Worm (Caenorhabditis elegans): Measurements from ENCODE around the gene fbxa-77.

Gene fbxa-77

DNA sequence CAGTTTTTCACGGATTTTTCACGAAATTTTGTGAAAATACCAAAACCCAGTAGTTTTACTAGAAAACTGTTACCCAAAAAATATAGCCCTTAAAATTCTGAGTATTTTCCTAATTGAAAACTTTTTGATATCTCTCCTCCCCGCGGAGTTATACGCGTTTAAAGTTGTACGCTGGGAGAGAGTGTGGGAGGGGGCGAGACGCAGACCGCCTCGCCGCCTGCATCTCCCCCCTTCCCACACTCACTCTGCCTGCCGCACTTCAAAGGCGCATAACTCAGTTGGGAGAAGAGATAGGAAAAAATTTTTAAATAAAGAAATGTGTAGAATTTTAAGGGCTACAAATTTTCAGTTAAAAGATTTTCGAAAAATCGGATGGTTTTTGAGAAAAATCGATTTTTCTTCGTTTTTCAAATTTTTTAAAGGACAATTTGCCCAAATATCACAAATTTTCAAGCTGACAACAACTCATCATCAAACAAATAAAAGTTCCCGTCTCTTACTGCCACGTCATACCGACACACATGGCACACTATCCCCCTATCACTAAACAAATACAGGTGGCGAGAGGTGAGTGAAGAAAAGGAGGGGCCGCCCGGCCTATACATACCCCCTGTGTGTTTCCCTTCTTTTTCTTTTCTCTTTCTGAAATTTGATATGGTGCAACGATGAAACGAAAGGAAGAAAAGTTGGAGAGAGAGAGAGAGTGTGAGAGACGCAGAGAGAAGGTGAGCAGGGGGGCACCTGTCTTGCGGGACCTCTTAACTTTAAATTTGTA, 25.8 kb upstream of the fbxa-77 start:
- TF ChIP-seq rcor-1 (GFP tag; IDR thresholded peaks at IDR 0.05), result no peak
- no peak for TF ChIP-seq hrde-1 (tag; optimal IDR thresholded peaks at IDR 0.05; ENCODE audit: borderline replicate concordance)
- no peak for TF ChIP-seq rpc-1 (optimal IDR thresholded peaks at IDR 0.05)
- TF ChIP-seq rpc-1 (tag; optimal IDR thresholded peaks at IDR 0.05), result no peak
- TF ChIP-seq nhr-80 (tag; optimal IDR thresholded peaks at IDR 0.05), result peak; percentile 56
- peak; percentile 56 to 70 for TF ChIP-seq let-607 (tag; optimal IDR thresholded peaks at IDR 0.05)
- TF ChIP-seq lir-1 (GFP tag; conservative IDR thresholded peaks at IDR 0.05), result no peak
- TF ChIP-seq dpff-1 (tag; optimal IDR thresholded peaks at IDR 0.05), result no peak
- no peak for TF ChIP-seq Y53F4B.3 (GFP tag; IDR thresholded peaks at IDR 0.05)
- TF ChIP-seq ZK185.1 (tag; optimal IDR thresholded peaks at IDR 0.05; ENCODE audit: poor library complexity, severe bottlenecking), result no peak
- no peak for TF ChIP-seq lsl-1 (GFP tag; optimal IDR thresholded peaks at IDR 0.05)
- no peak for TF ChIP-seq xnd-1 (tag; optimal IDR thresholded peaks at IDR 0.05)
- TF ChIP-seq F33H1.4 (GFP tag; IDR thresholded peaks at IDR 0.05), result no peak
- peak; percentile 91 for TF ChIP-seq hmg-1.2 (GFP tag; IDR thresholded peaks at IDR 0.05)
- no peak for TF ChIP-seq cebp-1 (GFP tag; IDR thresholded peaks at IDR 0.05)
- TF ChIP-seq cebp-1 (tag; optimal IDR thresholded peaks at IDR 0.05), result peak; percentile 30

DNA sequence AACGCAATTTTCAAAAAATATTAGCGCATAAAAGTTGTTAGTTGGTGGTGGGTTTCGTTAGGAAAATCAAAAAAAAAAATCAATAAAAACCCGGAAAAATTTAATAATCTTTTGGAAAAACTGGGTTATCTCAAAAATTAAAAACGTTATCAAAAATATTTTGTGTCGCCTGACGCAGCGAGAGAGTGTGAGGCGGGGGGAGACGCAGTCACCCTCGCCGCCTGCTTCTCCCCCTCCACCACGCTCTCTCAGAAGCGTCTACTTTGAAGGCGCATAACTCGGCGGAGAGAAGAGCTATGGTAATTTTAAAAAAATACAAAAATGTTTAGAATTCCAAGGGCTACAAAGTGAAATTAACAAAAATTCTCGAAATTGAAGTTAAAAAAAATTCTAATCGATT, 24.2 kb upstream of the fbxa-77 start:
- peak; percentile 66 for TF ChIP-seq zfh-2 (GFP tag; conservative IDR thresholded peaks at IDR 0.05)
- TF ChIP-seq hmg-1.2 (GFP tag; IDR thresholded peaks at IDR 0.05), result peak; percentile 76
- TF ChIP-seq nfya-1 (tag; optimal IDR thresholded peaks at IDR 0.05; ENCODE audit: borderline replicate concordance, insufficient read depth), result no peak

- TF ChIP-seq ztf-26 (tag; optimal IDR thresholded peaks at IDR 0.05), result no peak
- TF ChIP-seq nfyb-1 (GFP tag; IDR thresholded peaks at IDR 0.05), result no peak
- TF ChIP-seq madf-8 (GFP tag; conservative IDR thresholded peaks at IDR 0.05), result no peak
Measured at ce11 chrIII:1225595-1225994, 23.7 kb upstream of the fbxa-77 start.

ce11 chrIII:1226256-1226655, 23.0 kb upstream of the fbxa-77 start:
- TF ChIP-seq pha-4 (tag; optimal IDR thresholded peaks at IDR 0.05) (no peak), nhr-80 (tag; optimal IDR thresholded peaks at IDR 0.05) (peak; percentile 62), F39B2.1 (GFP tag; IDR thresholded peaks at IDR 0.05) (no peak), Y95B8A.8 (GFP tag; IDR thresholded peaks at IDR 0.05) (no peak), Y67H2A.10 (GFP tag; conservative IDR thresholded peaks at IDR 0.05) (no peak), cebp-2 (GFP tag; IDR thresholded peaks at IDR 0.05) (no peak), efl-1 (GFP tag; optimal IDR thresholded peaks at IDR 0.05) (no peak), unc-62 (GFP tag; optimal IDR thresholded peaks at IDR 0.05) (no peak), mes-4 (tag; optimal IDR thresholded peaks at IDR 0.05) (no peak), chd-7 (tag; optimal IDR thresholded peaks at IDR 0.05) (no peak), die-1 (tag; optimal IDR thresholded peaks at IDR 0.05) (no peak), attf-3 (GFP tag; conservative IDR thresholded peaks at IDR 0.05) (no peak), hmg-1.2 (GFP tag; IDR thresholded peaks at IDR 0.05) (peak; percentile 56; the same call in 1 of the 2 replicates), attf-6 (GFP tag; IDR thresholded peaks at IDR 0.05) (no peak), ztf-18 (tag; optimal IDR thresholded peaks at IDR 0.05) (no peak), pbrm-1 (GFP tag; IDR thresholded peaks at IDR 0.05) (no peak), madf-10 (tag; optimal IDR thresholded peaks at IDR 0.05) (no peak)

All from whole organism, young adult.